Worm (Caenorhabditis elegans) whole organism, early embryonic: Measurements from ENCODE around the gene C16D9.9.

ENCODE experiments used
- F13C5.2 ChIP-seq: sonication (generic microtip); optimal IDR thresholded peaks from 2 replicates; lab custom pipeline; 2017; ENCODE audit warnings: mild to moderate bottlenecking, missing genetic modification characterization, inconsistent platforms, missing compliant biosample characterization
- ama-1 ChIP-seq: fragments of 150-350 bp; optimal IDR thresholded peaks from 2 replicates; lab custom pipeline; 2014
- ets-7 ChIP-seq: sonication (generic microtip); optimal IDR thresholded peaks from 2 replicates; lab custom pipeline; 2016; ENCODE audit warnings: missing genotype, missing genetic modification characterization, missing compliant biosample characterization
- flt-1 ChIP-seq: fragments of 200-800 bp; sonication (Bioruptor generic); IDR thresholded peaks from 2 replicates; pipeline ENCODE4 v1.3.6; 2022; ENCODE audit warnings: missing genetic modification characterization, missing compliant biosample characterization
- hmg-4 ChIP-seq: fragments of 200-800 bp; sonication (Bioruptor generic); optimal IDR thresholded peaks from 2 replicates; lab custom pipeline; 2018; ENCODE audit warnings: mild to moderate bottlenecking, missing genetic modification characterization, missing compliant biosample characterization
- pes-1 ChIP-seq: fragments of 200-800 bp; sonication (Bioruptor generic); IDR thresholded peaks from 2 replicates; pipeline ENCODE4 v1.3.6; 2022; ENCODE audit warnings: missing genetic modification reagents, missing genetic modification characterization, missing compliant biosample characterization
- sea-1 ChIP-seq: fragments of 200-800 bp; sonication (Bioruptor generic); conservative IDR thresholded peaks from 2 replicates; pipeline ENCODE4 v1.3.6; 2022; ENCODE audit warnings: missing genetic modification characterization, missing compliant biosample characterization
- tbx-11 ChIP-seq: fragments of 200-800 bp; sonication (Bioruptor generic); IDR thresholded peaks from 2 replicates; pipeline ENCODE4 v1.3.6; 2022; ENCODE audit warnings: missing genetic modification characterization, missing compliant biosample characterization
- tra-4 ChIP-seq: sonication (generic microtip); optimal IDR thresholded peaks from 2 replicates; lab custom pipeline; 2017; ENCODE audit warnings: missing genetic modification characterization, missing compliant biosample characterization

- TF ChIP-seq ama-1 (lab: Kevin White, UChicago), result no peak
- no peak for TF ChIP-seq hmg-4
- TF ChIP-seq flt-1 (GFP tag; lab: Robert Waterston, UW), result no peak
- TF ChIP-seq pes-1, result no peak
- no peak for TF ChIP-seq F13C5.2 (tag; lab: Kevin White, UChicago)
- no peak for TF ChIP-seq sea-1 (GFP tag; lab: Robert Waterston, UW)
- no peak for TF ChIP-seq tra-4 (tag; lab: Kevin White, UChicago)
- no peak for TF ChIP-seq ets-7
- no peak for TF ChIP-seq tbx-11 (GFP tag; lab: Robert Waterston, UW)
These were observed 13.0 kb upstream of the C16D9.9 start for ce11 chrV:8251075-8251474.
